Fruit fly (Drosophila melanogaster) whole organism, pupa: ENCODE data around the gene CG32568.

Experiments
- CG10348 ChIP-seq: fragments of 200-800 bp; sonication (Bioruptor generic); IDR thresholded peaks from 2 replicates; pipeline ENCODE4 v1.3.6; 2022; ENCODE audit warnings: missing biosample characterization, missing genetic modification characterization
- CG12605 ChIP-seq: fragments of 200-800 bp; sonication (Bioruptor generic); IDR thresholded peaks from 2 replicates; pipeline ENCODE4 v1.3.6; 2022; ENCODE audit warnings: missing biosample characterization, missing genetic modification characterization
- CG13204 ChIP-seq: fragments of 200-800 bp; sonication (Bioruptor generic); optimal IDR thresholded peaks from 2 replicates; lab custom pipeline; 2018; ENCODE audit warnings: missing biosample characterization, mild to moderate bottlenecking, missing genetic modification characterization, moderate library complexity
- CG14655 ChIP-seq: fragments of 200-800 bp; sonication (Bioruptor generic); optimal IDR thresholded peaks from 3 replicates; lab custom pipeline; 2017; ENCODE audit warnings: mild to moderate bottlenecking, missing biosample characterization, missing genetic modification reagents, missing genetic modification characterization
- CG15710 ChIP-seq: fragments of 200-800 bp; sonication (Bioruptor generic); optimal IDR thresholded peaks from 2 replicates; lab custom pipeline; 2018; ENCODE audit warnings: missing biosample characterization, mild to moderate bottlenecking, missing genetic modification characterization, moderate library complexity
- CG17806 ChIP-seq: fragments of 200-800 bp; sonication (Bioruptor generic); optimal IDR thresholded peaks from 2 replicates; lab custom pipeline; 2018; ENCODE audit warnings: missing biosample characterization, mild to moderate bottlenecking, missing genetic modification characterization, moderate library complexity
- CG32121 ChIP-seq: fragments of 200-800 bp; sonication (Bioruptor generic); IDR thresholded peaks from 2 replicates; pipeline ENCODE4 v1.3.6; 2022; ENCODE audit warnings: missing biosample characterization, missing genetic modification characterization
- CG34367 ChIP-seq: fragments of 200-800 bp; sonication (Bioruptor generic); optimal IDR thresholded peaks from 2 replicates; lab custom pipeline; 2018; ENCODE audit warnings: missing biosample characterization, mild to moderate bottlenecking, missing genetic modification characterization
- CG4496 ChIP-seq: fragments of 200-800 bp; sonication (Bioruptor generic); IDR thresholded peaks from 3 replicates; pipeline ENCODE4 v1.3.6; 2022; ENCODE audit warnings: missing biosample characterization, missing genetic modification characterization
- CG8159 ChIP-seq: fragments of 200-800 bp; sonication (Bioruptor generic); optimal IDR thresholded peaks from 3 replicates; lab custom pipeline; 2018; ENCODE audit warnings: missing biosample characterization, mild to moderate bottlenecking, missing genetic modification characterization, moderate library complexity
- CG8301 ChIP-seq: fragments of 200-800 bp; sonication (Bioruptor generic); optimal IDR thresholded peaks from 2 replicates; lab custom pipeline; 2018; ENCODE audit warnings: missing biosample characterization, mild to moderate bottlenecking, missing genetic modification characterization
- CG9948 ChIP-seq: fragments of 200-800 bp; sonication (Bioruptor generic); optimal IDR thresholded peaks from 2 replicates; lab custom pipeline; 2018; ENCODE audit warnings: missing biosample characterization, mild to moderate bottlenecking, missing genetic modification characterization, moderate library complexity
- D1 ChIP-seq: fragments of 200-800 bp; sonication (Bioruptor generic); optimal IDR thresholded peaks from 2 replicates; lab custom pipeline; 2018; ENCODE audit warnings: missing biosample characterization, mild to moderate bottlenecking, missing genetic modification characterization, moderate library complexity
- EcR ChIP-seq: fragments of 200-800 bp; sonication (Bioruptor generic); optimal IDR thresholded peaks from 3 replicates; lab custom pipeline; 2019; ENCODE audit warnings: missing biosample characterization, missing genetic modification characterization, mild to moderate bottlenecking, moderate library complexity, missing genetic modification reagents
- Ets98B ChIP-seq: fragments of 200-800 bp; sonication (Bioruptor generic); IDR thresholded peaks from 2 replicates; pipeline ENCODE4 v1.3.6; 2022; ENCODE audit warnings: missing biosample characterization, missing genetic modification characterization
- Pif1A ChIP-seq: fragments of 200-800 bp; sonication (Bioruptor generic); optimal IDR thresholded peaks from 3 replicates; lab custom pipeline; 2016; ENCODE audit warnings: missing biosample characterization, missing genetic modification characterization
- Pif1B ChIP-seq: fragments of 200-800 bp; sonication (Bioruptor generic); optimal IDR thresholded peaks from 3 replicates; lab custom pipeline; 2016; ENCODE audit warnings: missing biosample characterization, missing genetic modification characterization
- Snoo ChIP-seq: fragments of 200-800 bp; sonication (Bioruptor generic); optimal IDR thresholded peaks from 3 replicates; lab custom pipeline; 2017; ENCODE audit warnings: missing biosample characterization, mild to moderate bottlenecking, missing genetic modification characterization, inconsistent platforms
- fd96Ca ChIP-seq: fragments of 200-800 bp; sonication (Bioruptor generic); IDR thresholded peaks from 3 replicates; pipeline ENCODE4 v1.3.6; 2022; ENCODE audit warnings: missing biosample characterization, missing genetic modification characterization
- gl ChIP-seq: fragments of 200-800 bp; sonication (Bioruptor generic); optimal IDR thresholded peaks from 2 replicates; lab custom pipeline; 2018; ENCODE audit warnings: missing biosample characterization, mild to moderate bottlenecking, missing genetic modification characterization
- rn ChIP-seq: fragments of 200-800 bp; sonication (Bioruptor generic); IDR thresholded peaks from 2 replicates; pipeline ENCODE4 v1.3.6; 2022; ENCODE audit warnings: missing biosample characterization, missing genetic modification characterization

Gene CG32568

dm6 chrX:16740606-16741005 is at the start of gene CG32568:
Gene CG32568, plus strand, starts transcription at chrX:16740906.
- TF ChIP-seq CG8159 (tag; lab: Kevin White, UChicago) = no peak
- no peak for TF ChIP-seq CG34367 (tag; lab: Kevin White, UChicago)
- no peak for TF ChIP-seq CG9948 (tag; lab: Kevin White, UChicago)
- no peak for TF ChIP-seq EcR (GFP tag; lab: Kevin White, UChicago)
- no peak for TF ChIP-seq CG14655 (GFP tag; lab: Kevin White, UChicago)
- no peak for TF ChIP-seq Ets98B
- TF ChIP-seq CG17806 (tag; lab: Kevin White, UChicago) = no peak
- TF ChIP-seq Pif1A (GFP tag; lab: Kevin White, UChicago) = no peak
- no peak for TF ChIP-seq CG8301 (tag; lab: Kevin White, UChicago)
- TF ChIP-seq CG10348 = no peak
- no peak for TF ChIP-seq Pif1B
- no peak for TF ChIP-seq fd96Ca
- no peak for TF ChIP-seq CG4496 (GFP tag; lab: Robert Waterston, UW)
- TF ChIP-seq D1 (tag; lab: Kevin White, UChicago) = no peak
- no peak for TF ChIP-seq Snoo (tag; lab: Kevin White, UChicago)
- no peak for TF ChIP-seq CG32121 (GFP tag; lab: Robert Waterston, UW)
- TF ChIP-seq gl (tag; lab: Kevin White, UChicago) = no peak
- no peak for TF ChIP-seq CG13204 (GFP tag; lab: Kevin White, UChicago)

dm6 chrX:16691440-16691839 is 49.3 kb upstream of the CG32568 start:
- TF ChIP-seq gl (tag; lab: Kevin White, UChicago) = peak; percentile 43
- peak; percentile 87 for TF ChIP-seq CG12605 (GFP tag; lab: Robert Waterston, UW)
- peak; percentile 62 for TF ChIP-seq CG17806 (tag; lab: Kevin White, UChicago)
- TF ChIP-seq CG10348 = peak; percentile 19; the same call in 1 of the 2 replicates
- TF ChIP-seq EcR (GFP tag; lab: Kevin White, UChicago) = no peak
- TF ChIP-seq CG32121 (GFP tag; lab: Robert Waterston, UW) = peak; percentile 90
- TF ChIP-seq fd96Ca = peak; percentile 90
- peak; percentile 74 for TF ChIP-seq CG15710 (tag; lab: Kevin White, UChicago)
- peak; percentile 48 for TF ChIP-seq Snoo (tag; lab: Kevin White, UChicago)
- peak; percentile 90 for TF ChIP-seq Ets98B
- TF ChIP-seq D1 (tag; lab: Kevin White, UChicago) = no peak
- TF ChIP-seq CG4496 (GFP tag; lab: Robert Waterston, UW) = peak; percentile 95
- TF ChIP-seq Pif1A (GFP tag; lab: Kevin White, UChicago) = peak; percentile 77
- TF ChIP-seq CG13204 (GFP tag; lab: Kevin White, UChicago) = no peak
- peak; percentile 68 for TF ChIP-seq CG34367 (tag; lab: Kevin White, UChicago)
- TF ChIP-seq Pif1B = peak; percentile 65
- peak; percentile 61 for TF ChIP-seq CG9948 (tag; lab: Kevin White, UChicago)
- TF ChIP-seq CG8159 (tag; lab: Kevin White, UChicago) = peak; percentile 62
- TF ChIP-seq CG8301 (tag; lab: Kevin White, UChicago) = peak; percentile 79
- peak; percentile 66 for TF ChIP-seq rn (GFP tag; lab: Robert Waterston, UW)
- peak; percentile 81 for TF ChIP-seq CG14655 (GFP tag; lab: Kevin White, UChicago)

dm6 chrX:16692325-16692724 is 48.4 kb upstream of the CG32568 start:
- no peak for TF ChIP-seq Pif1A (GFP tag; lab: Kevin White, UChicago)
- TF ChIP-seq fd96Ca = no peak
- no peak for TF ChIP-seq CG13204 (GFP tag; lab: Kevin White, UChicago)
- TF ChIP-seq CG32121 (GFP tag; lab: Robert Waterston, UW) = no peak
- TF ChIP-seq, all 21 proteins: peak for 0

dm6 chrX:16693805-16694387 is 46.8 kb upstream of the CG32568 start:
- TF ChIP-seq CG13204 (GFP tag; lab: Kevin White, UChicago) (peak; percentile 55), CG4496 (GFP tag; lab: Robert Waterston, UW) (0 out of 3 replicates have a peak, but pooled peaks have one; percentile 25), Ets98B (no peak), CG8159 (tag; lab: Kevin White, UChicago) (no peak), Pif1B (no peak), D1 (tag; lab: Kevin White, UChicago) (no peak), rn (GFP tag; lab: Robert Waterston, UW) (no peak), CG12605 (GFP tag; lab: Robert Waterston, UW) (no peak)

- TF ChIP-seq CG14655 (GFP tag; lab: Kevin White, UChicago) (peak; percentile 9), EcR (GFP tag; lab: Kevin White, UChicago) (no peak), CG15710 (tag; lab: Kevin White, UChicago) (no peak), CG12605 (GFP tag; lab: Robert Waterston, UW) (no peak), Pif1B (no peak)
- TF ChIP-seq, all 21 proteins: peak for 1
These were observed 46.2 kb upstream of the CG32568 start for dm6 chrX:16694477-16694876.

- TF ChIP-seq CG4496 (GFP tag; lab: Robert Waterston, UW) (0 out of 3 replicates have a peak, but pooled peaks have one; percentile 28), CG8301 (tag; lab: Kevin White, UChicago) (no peak)
- TF ChIP-seq, all 21 proteins: peak for 1
These were observed 45.7 kb upstream of the CG32568 start, which contains the start of gene Septin4 for dm6 chrX:16694959-16695358. Gene Septin4, minus strand, starts transcription at chrX:16695173.
